Worm (Caenorhabditis elegans): Measurements from ENCODE around the gene F20C5.5.
"Not testable (repeated sequence)": the region's sequence is repeated elsewhere in the genome, so short reads cannot be mapped to it uniquely, and the experiment has no call there.

DNA sequence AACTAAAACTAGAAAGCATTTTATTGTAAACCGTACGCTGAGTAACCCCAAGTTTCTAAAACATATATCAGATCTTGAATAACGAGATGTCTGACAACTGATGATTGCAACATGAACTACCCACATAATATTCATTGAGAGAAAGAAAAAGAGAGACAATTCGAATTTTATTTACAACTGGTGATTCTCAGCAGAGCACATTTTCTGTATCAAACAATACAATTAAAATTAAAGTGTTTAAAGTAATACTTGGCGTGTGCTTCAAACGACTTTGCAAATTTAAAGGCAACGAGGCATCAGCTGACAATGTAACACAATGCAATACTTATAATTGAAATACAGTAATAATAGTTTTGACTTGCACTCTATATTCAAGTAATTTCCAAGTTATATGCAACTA, 18.6 kb upstream of the F20C5.5 start, which contains the start of gene C33D9.10:
- TF ChIP-seq elt-2 (tag; optimal IDR thresholded peaks at IDR 0.05); nhr-11 (tag; optimal IDR thresholded peaks at IDR 0.05); K09A11.1 (tag; optimal IDR thresholded peaks at IDR 0.05; ENCODE audit: insufficient read depth); nfya-1 (tag; optimal IDR thresholded peaks at IDR 0.05); ceh-22 (tag; optimal IDR thresholded peaks at IDR 0.05): not testable (repeated sequence)

Measured in whole organism, late embryonic.